Worm (Caenorhabditis elegans): ENCODE results near the gene Y82E9BR.17.

- no peak for TF ChIP-seq sea-1 (GFP tag; conservative IDR thresholded peaks at IDR 0.05)
- TF ChIP-seq scrt-1 (GFP tag; IDR thresholded peaks at IDR 0.05): no peak
- no peak for TF ChIP-seq aly-1 (tag; optimal IDR thresholded peaks at IDR 0.05)
- no peak for TF ChIP-seq tbx-37 (GFP tag; conservative IDR thresholded peaks at IDR 0.05)
Observed at ce11 chrIII:1429275-1429674, 26.3 kb downstream of the Y82E9BR.17 start.
